Fruit fly (Drosophila melanogaster): ENCODE measurements around the gene CG11600.

CG11600 gene

DNA sequence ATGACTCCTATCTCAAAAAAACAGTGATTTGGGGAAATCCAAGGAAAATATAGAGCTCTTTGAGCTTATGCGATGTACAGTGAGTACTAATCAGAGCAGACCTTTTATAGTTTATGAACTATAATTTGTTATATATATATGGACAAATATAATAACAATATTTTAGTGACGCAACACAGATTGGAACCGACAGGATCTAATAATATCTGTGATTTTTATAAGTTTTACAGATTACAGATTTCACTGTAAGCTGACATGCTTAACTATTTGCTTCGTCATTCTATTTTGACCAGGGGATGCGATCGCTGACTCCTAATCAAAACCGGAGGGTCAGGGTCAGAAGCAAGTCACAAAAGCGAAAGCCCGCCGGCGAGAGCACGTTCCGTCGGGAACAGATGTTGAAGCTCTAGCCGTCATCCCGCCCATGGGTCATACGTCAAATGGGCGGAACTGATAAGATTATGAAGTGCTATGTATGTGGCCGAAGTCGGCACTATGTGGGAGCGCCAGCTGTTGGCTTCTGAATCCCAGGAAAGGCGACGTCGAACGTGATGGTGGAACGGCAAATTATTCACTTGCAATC is 37.8 kb downstream of the CG11600 start, which contains the start of gene Gnmt:
Gnmt (plus strand) TSS at position 568 of the 583 bp plus-strand sequence.
- peak; percentile 88 for TF ChIP-seq noc (tag; optimal IDR thresholded peaks at IDR 0.05)

DNA sequence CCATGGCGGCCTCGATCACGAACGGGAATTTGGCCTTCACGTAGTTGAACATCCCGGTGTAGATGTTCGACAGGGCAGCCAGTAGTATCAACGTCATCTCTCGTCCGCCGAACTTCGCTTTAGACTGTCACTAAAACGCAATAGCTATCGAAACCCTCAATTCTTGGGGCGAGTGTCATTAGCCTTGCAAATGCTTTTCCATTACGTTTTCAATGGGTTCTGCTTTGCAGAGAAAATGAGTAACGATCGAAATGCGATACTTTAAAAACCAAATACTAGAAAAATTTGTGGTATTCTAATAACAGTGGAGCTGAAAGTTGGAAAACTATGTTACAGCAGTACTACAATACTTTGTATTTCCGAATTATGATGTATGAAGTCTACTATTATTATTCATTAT is 39.8 kb downstream of the CG11600 start, which contains the start of gene CG43630:
CG43630 (minus strand) TSS at position 101 of the 400 bp plus-strand sequence.
- TF ChIP-seq noc (tag; optimal IDR thresholded peaks at IDR 0.05) = no peak

DNA sequence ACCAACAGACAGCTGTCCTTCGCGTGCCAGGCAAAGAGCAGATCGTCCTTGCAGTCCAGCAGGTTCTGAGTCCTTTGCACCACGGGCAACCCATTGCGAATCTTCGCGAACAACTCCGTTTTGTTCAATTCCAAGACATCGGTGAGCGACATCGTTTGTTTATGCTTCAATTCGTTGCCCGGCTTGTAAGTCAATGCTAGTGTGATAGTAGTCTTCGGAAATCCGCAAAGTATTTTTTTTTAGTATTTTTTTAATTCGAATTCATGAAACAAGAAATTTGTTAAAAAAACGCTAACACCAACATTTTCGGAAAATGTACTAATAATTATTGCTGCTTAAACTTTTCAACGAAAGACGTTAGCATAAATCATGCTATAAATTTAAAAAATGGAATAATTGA is 42.5 kb downstream of the CG11600 start, which contains the start of gene mbo:
mbo (minus strand) TSS at position 203 of the 400 bp plus-strand sequence.
- no peak for TF ChIP-seq noc (tag; optimal IDR thresholded peaks at IDR 0.05)

DNA sequence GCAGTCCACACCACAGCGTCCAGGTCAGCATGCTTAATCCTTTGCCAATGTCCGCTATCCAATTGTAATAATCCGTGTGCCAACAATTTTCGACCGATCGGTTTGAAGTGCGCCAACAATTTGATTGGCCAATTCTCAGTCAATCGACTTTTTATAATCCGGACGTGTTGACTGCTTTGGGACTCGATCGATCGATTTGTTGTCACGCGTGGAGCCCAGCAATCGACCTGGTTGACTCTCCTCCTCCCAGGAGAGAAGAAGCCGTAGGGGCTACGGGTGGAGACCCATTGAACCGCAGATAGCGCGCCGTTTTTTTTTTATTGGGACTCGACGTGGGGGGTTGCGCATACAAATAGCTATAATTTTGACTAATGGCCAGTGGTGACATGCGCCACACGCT is 44.9 kb downstream of the CG11600 start, which contains the start of gene Cyp313a4:
Cyp313a4 (minus strand) TSS at position 101 of the 400 bp plus-strand sequence.
- TF ChIP-seq noc (tag; optimal IDR thresholded peaks at IDR 0.05) = no peak

DNA sequence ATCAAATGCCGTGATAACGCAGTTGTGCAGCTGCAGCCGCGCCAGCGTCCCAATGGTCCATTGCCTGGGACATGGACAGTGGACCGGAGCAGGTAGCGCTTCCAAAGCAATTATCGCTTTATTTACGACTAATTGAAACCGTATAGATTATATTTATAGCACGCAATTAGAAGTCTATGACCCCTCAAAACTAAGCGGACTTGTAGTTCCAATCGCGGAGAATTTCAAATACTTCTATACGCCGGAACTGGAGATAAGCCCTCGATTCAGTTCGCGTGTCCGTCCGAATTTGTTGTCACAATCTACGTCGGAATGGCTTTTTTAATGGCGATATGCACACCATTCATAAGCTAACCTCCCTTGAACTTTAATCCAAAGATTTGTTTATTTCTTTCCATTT is 49.0 kb downstream of the CG11600 start:
- TF ChIP-seq noc (tag; optimal IDR thresholded peaks at IDR 0.05) = peak; percentile 41
